Fruit fly (Drosophila melanogaster): ENCODE results near the gene CG16815.
A peak's percentile ranks its signal among the peaks of the same experiment; 100 is the strongest.

The CG16815 gene

DNA sequence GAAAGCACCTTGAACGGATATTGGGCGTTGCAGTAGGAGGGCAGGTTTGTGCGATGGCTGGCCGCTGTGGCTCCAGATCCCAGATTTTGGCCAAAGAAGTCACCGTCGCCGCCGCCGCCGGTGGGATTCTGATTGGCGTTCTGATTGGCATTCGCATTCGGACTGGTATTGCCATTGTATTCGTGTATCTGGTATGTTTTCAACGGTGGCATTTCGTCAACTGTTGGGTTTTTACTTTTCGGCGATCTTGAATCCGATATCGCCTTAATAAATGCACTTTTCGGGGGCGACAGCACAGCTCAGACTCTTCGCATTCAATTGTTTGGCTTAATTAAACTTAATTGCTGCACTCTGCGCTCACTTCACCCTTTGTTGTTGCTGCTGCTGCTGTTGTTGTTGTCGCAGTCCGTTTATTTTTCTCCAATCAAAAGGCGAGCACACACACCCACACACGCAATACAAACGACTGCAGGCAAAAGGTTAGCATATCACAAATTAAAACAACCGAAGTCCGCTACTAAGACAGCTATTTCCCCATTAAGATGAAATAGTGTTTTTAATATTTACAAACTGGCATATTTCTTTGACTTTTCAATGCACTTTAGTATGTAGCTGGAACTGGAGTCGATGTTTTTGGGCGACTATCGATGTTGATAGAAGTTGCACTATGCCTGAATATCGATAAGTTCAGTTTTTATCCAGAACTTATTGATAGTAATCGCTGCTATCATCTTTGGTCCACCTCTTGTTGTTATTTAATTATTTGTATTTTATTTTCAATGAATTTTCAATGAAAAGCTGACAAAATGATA is 10.1 kb upstream of the CG16815 start, which contains the start of the genes CG9426 and mRF1 (continued):
- TF ChIP-seq CG6272 (GFP tag; IDR thresholded peaks at IDR 0.05) (peak; percentile 45; the same call in 1 of the 2 replicates), CG3726 (GFP tag; IDR thresholded peaks at IDR 0.05) (no peak), Asciz (GFP tag; optimal IDR thresholded peaks at IDR 0.05) (no peak), CG8281 (tag; optimal IDR thresholded peaks at IDR 0.05) (no peak), Myb (GFP tag; optimal IDR thresholded peaks at IDR 0.05) (peak; percentile 17), CG12236 (GFP tag; optimal IDR thresholded peaks at IDR 0.05) (no peak), Neu2 (GFP tag; optimal IDR thresholded peaks at IDR 0.05; ENCODE audit: borderline replicate concordance) (peak; percentile 21), CG11695 (GFP tag; IDR thresholded peaks at IDR 0.05) (no peak), knrl (GFP tag; IDR thresholded peaks at IDR 0.05; ENCODE audit: partially characterized antibody) (peak; percentile 96), ERR (GFP tag; optimal IDR thresholded peaks at IDR 0.05) (peak; percentile 27), CG17385 (GFP tag; optimal IDR thresholded peaks at IDR 0.05) (peak; percentile 7), Trl (optimal IDR thresholded peaks at IDR 0.05) (no peak), Trl (GFP tag; optimal IDR thresholded peaks at IDR 0.05) (peak; percentile 10), trh (GFP tag; optimal IDR thresholded peaks at IDR 0.05) (no peak), wor (GFP tag; IDR thresholded peaks at IDR 0.05) (no peak), Sry-β (GFP tag; optimal IDR thresholded peaks at IDR 0.05) (no peak), CG2129 (GFP tag; IDR thresholded peaks at IDR 0.05; ENCODE audit: partially characterized antibody) (peak; percentile 85; the same call in 1 of the 2 replicates), sens-2 (GFP tag; IDR thresholded peaks at IDR 0.05) (no peak), CG12744 (GFP tag; optimal IDR thresholded peaks at IDR 0.05) (peak; percentile 14), Xbp1 (GFP tag; optimal IDR thresholded peaks at IDR 0.05) (peak; percentile 34), mam (GFP tag; optimal IDR thresholded peaks at IDR 0.05) (peak; percentile 23), Pdp1 (GFP tag; optimal IDR thresholded peaks at IDR 0.05) (peak in 1 of 2 experiments; percentile 84), CG8290 (GFP tag; optimal IDR thresholded peaks at IDR 0.05) (no peak), CG8290 (tag; optimal IDR thresholded peaks at IDR 0.05) (no peak), crol (GFP tag; IDR thresholded peaks at IDR 0.05) (no peak), NC2β (GFP tag; optimal IDR thresholded peaks at IDR 0.05) (peak; percentile 1), CG17361 (GFP tag; IDR thresholded peaks at IDR 0.05) (peak; percentile 41; the same call in 1 of the 3 replicates), mld (GFP tag; IDR thresholded peaks at IDR 0.05; ENCODE audit: partially characterized antibody) (peak; percentile 95), Hr78 (GFP tag; optimal IDR thresholded peaks at IDR 0.05) (no peak), Doc3 (GFP tag; IDR thresholded peaks at IDR 0.05; ENCODE audit: partially characterized antibody) (peak; percentile 93), CG2875 (GFP tag; optimal IDR thresholded peaks at IDR 0.05) (no peak), bowl (GFP tag; IDR thresholded peaks at IDR 0.05) (no peak), GATAe (GFP tag; conservative IDR thresholded peaks at IDR 0.05) (no peak), fd102C (GFP tag; optimal IDR thresholded peaks at IDR 0.05) (no peak), Ets97D (GFP tag; optimal IDR thresholded peaks at IDR 0.05) (peak; percentile 63), CG14441 (GFP tag; IDR thresholded peaks at IDR 0.05) (peak; percentile 22; the same call in 1 of the 2 replicates), CG10462 (GFP tag; optimal IDR thresholded peaks at IDR 0.05) (no peak), chm (GFP tag; IDR thresholded peaks at IDR 0.05) (no peak), CG2116 (GFP tag; optimal IDR thresholded peaks at IDR 0.05) (peak; percentile 92), CG31441 (GFP tag; IDR thresholded peaks at IDR 0.05) (peak; percentile 21; the same call in 1 of the 2 replicates), fd64A (GFP tag; optimal IDR thresholded peaks at IDR 0.05) (no peak), CG4617 (GFP tag; optimal IDR thresholded peaks at IDR 0.05; ENCODE audit: borderline replicate concordance) (peak; percentile 93), MESR4 (GFP tag; optimal IDR thresholded peaks at IDR 0.05) (peak; percentile 85), Atf3 (GFP tag; optimal IDR thresholded peaks at IDR 0.05) (no peak), tgo (GFP tag; IDR thresholded peaks at IDR 0.05) (no peak), amos (GFP tag; IDR thresholded peaks at IDR 0.05; ENCODE audit: partially characterized antibody) (peak; percentile 97), CG15479 (GFP tag; optimal IDR thresholded peaks at IDR 0.05) (peak; percentile 16), Bgb (GFP tag; IDR thresholded peaks at IDR 0.05; ENCODE audit: partially characterized antibody) (peak; percentile 97), grau (tag; optimal IDR thresholded peaks at IDR 0.05) (peak; percentile 31)

Measured in whole organism, embryonic.